Worm (Caenorhabditis elegans) whole organism, early embryonic: ENCODE data around the gene ZK688.5.

Experiments used
- B0310.2 ChIP-seq: sonication (generic microtip); optimal IDR thresholded peaks from 2 replicates; lab custom pipeline; 2016; ENCODE audit warnings: mild to moderate bottlenecking, missing genetic modification characterization, missing compliant biosample characterization
- ama-1 ChIP-seq: fragments of 150-350 bp; optimal IDR thresholded peaks from 2 replicates; lab custom pipeline; 2014
- ceh-13 ChIP-seq: fragments of 200-800 bp; sonication (Bioruptor generic); optimal IDR thresholded peaks from 2 replicates; lab custom pipeline; 2018; ENCODE audit warnings: mild to moderate bottlenecking, missing genetic modification characterization, missing compliant biosample characterization
- ets-7 ChIP-seq: sonication (generic microtip); optimal IDR thresholded peaks from 2 replicates; lab custom pipeline; 2016; ENCODE audit warnings: missing genotype, missing genetic modification characterization, missing compliant biosample characterization
- flt-1 ChIP-seq: fragments of 200-800 bp; sonication (Bioruptor generic); IDR thresholded peaks from 2 replicates; pipeline ENCODE4 v1.3.6; 2022; ENCODE audit warnings: missing genetic modification characterization, missing compliant biosample characterization
- hmbx-1 ChIP-seq: sonication (generic microtip); optimal IDR thresholded peaks from 2 replicates; lab custom pipeline; 2016; ENCODE audit warnings: mild to moderate bottlenecking, missing genetic modification characterization, missing compliant biosample characterization
- hnd-1 ChIP-seq: sonication (generic microtip); optimal IDR thresholded peaks from 2 replicates; lab custom pipeline; 2016; ENCODE audit warnings: missing genetic modification characterization, missing compliant biosample characterization
- pes-1 ChIP-seq: fragments of 200-800 bp; sonication (Bioruptor generic); IDR thresholded peaks from 2 replicates; pipeline ENCODE4 v1.3.6; 2022; ENCODE audit warnings: missing genetic modification reagents, missing genetic modification characterization, missing compliant biosample characterization
- scrt-1 ChIP-seq: fragments of 200-800 bp; sonication (Bioruptor generic); IDR thresholded peaks from 2 replicates; pipeline ENCODE4 v1.3.6; 2022; ENCODE audit warnings: missing genetic modification characterization, missing compliant biosample characterization
- sea-1 ChIP-seq: fragments of 200-800 bp; sonication (Bioruptor generic); conservative IDR thresholded peaks from 2 replicates; pipeline ENCODE4 v1.3.6; 2022; ENCODE audit warnings: missing genetic modification characterization, missing compliant biosample characterization
- tbx-11 ChIP-seq: fragments of 200-800 bp; sonication (Bioruptor generic); IDR thresholded peaks from 2 replicates; pipeline ENCODE4 v1.3.6; 2022; ENCODE audit warnings: missing genetic modification characterization, missing compliant biosample characterization
- tbx-37 ChIP-seq: fragments of 200-800 bp; sonication (Bioruptor generic); conservative IDR thresholded peaks from 2 replicates; pipeline ENCODE4 v1.3.6; 2022; ENCODE audit warnings: missing genetic modification reagents, missing genetic modification characterization, missing compliant biosample characterization
- tra-4 ChIP-seq: sonication (generic microtip); optimal IDR thresholded peaks from 2 replicates; lab custom pipeline; 2017; ENCODE audit warnings: missing genetic modification characterization, missing compliant biosample characterization

DNA sequence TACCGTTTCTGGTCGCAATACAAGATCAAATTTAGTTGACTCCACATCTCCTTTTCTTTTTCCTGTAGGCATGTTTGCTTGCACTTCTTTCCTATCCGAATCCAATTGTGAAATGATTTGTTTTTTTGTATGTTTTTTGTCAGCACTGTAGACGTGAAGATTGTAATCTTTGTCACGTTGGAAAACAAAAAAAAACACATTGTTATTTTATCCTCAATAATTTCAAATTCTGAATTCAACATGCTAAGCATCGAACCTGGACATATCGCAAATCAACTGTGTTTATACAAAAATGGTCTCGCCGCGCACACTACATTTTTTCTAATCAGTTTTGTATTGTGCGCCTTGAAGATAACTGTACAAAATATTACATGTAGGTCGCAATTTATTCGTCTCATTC is 22.1 kb upstream of the ZK688.5 start, which contains the start of gene ZK688.12:
- TF ChIP-seq tbx-11 (GFP tag; lab: Robert Waterston, UW) (no peak), tra-4 (tag; lab: Kevin White, UChicago) (no peak), ama-1 (lab: Kevin White, UChicago) (no peak), hmbx-1 (tag; lab: Kevin White, UChicago) (no peak), ets-7 (tag; lab: Kevin White, UChicago) (no peak), hnd-1 (tag; lab: Kevin White, UChicago) (no peak), tbx-37 (GFP tag; lab: Robert Waterston, UW) (no peak), pes-1 (GFP tag; lab: Robert Waterston, UW) (no peak), ceh-13 (GFP tag; lab: Kevin White, UChicago) (no peak), sea-1 (GFP tag; lab: Robert Waterston, UW) (no peak), B0310.2 (tag; lab: Kevin White, UChicago) (no peak), scrt-1 (GFP tag; lab: Robert Waterston, UW) (no peak), flt-1 (no peak)
